Worm (Caenorhabditis elegans) whole organism, early embryonic: ENCODE results near the gene ttr-36.

Experiments used
- B0310.2 ChIP-seq: sonication (generic microtip); optimal IDR thresholded peaks from 2 replicates; lab custom pipeline; 2016; ENCODE audit warnings: mild to moderate bottlenecking, missing genetic modification characterization, missing compliant biosample characterization
- F13C5.2 ChIP-seq: sonication (generic microtip); optimal IDR thresholded peaks from 2 replicates; lab custom pipeline; 2017; ENCODE audit warnings: mild to moderate bottlenecking, missing genetic modification characterization, inconsistent platforms, missing compliant biosample characterization
- aly-1 ChIP-seq: sonication (generic microtip); optimal IDR thresholded peaks from 2 replicates; lab custom pipeline; 2016; ENCODE audit warnings: missing genetic modification characterization, missing compliant biosample characterization
- ama-1 ChIP-seq: fragments of 150-350 bp; optimal IDR thresholded peaks from 2 replicates; lab custom pipeline; 2014
- ceh-13 ChIP-seq: fragments of 200-800 bp; sonication (Bioruptor generic); optimal IDR thresholded peaks from 2 replicates; lab custom pipeline; 2018; ENCODE audit warnings: mild to moderate bottlenecking, missing genetic modification characterization, missing compliant biosample characterization
- ceh-36 ChIP-seq: sonication (generic microtip); optimal IDR thresholded peaks from 2 replicates; lab custom pipeline; 2016; ENCODE audit warnings: missing genetic modification characterization, inconsistent platforms, missing compliant biosample characterization
- ets-7 ChIP-seq: sonication (generic microtip); optimal IDR thresholded peaks from 2 replicates; lab custom pipeline; 2016; ENCODE audit warnings: missing genotype, missing genetic modification characterization, missing compliant biosample characterization
- flt-1 ChIP-seq: fragments of 200-800 bp; sonication (Bioruptor generic); IDR thresholded peaks from 2 replicates; pipeline ENCODE4 v1.3.6; 2022; ENCODE audit warnings: missing genetic modification characterization, missing compliant biosample characterization
- hmg-4 ChIP-seq: fragments of 200-800 bp; sonication (Bioruptor generic); optimal IDR thresholded peaks from 2 replicates; lab custom pipeline; 2018; ENCODE audit warnings: mild to moderate bottlenecking, missing genetic modification characterization, missing compliant biosample characterization
- hnd-1 ChIP-seq: sonication (generic microtip); optimal IDR thresholded peaks from 2 replicates; lab custom pipeline; 2016; ENCODE audit warnings: missing genetic modification characterization, missing compliant biosample characterization
- pes-1 ChIP-seq: fragments of 200-800 bp; sonication (Bioruptor generic); IDR thresholded peaks from 2 replicates; pipeline ENCODE4 v1.3.6; 2022; ENCODE audit warnings: missing genetic modification reagents, missing genetic modification characterization, missing compliant biosample characterization
- sea-1 ChIP-seq: fragments of 200-800 bp; sonication (Bioruptor generic); conservative IDR thresholded peaks from 2 replicates; pipeline ENCODE4 v1.3.6; 2022; ENCODE audit warnings: missing genetic modification characterization, missing compliant biosample characterization
- tbx-11 ChIP-seq: fragments of 200-800 bp; sonication (Bioruptor generic); IDR thresholded peaks from 2 replicates; pipeline ENCODE4 v1.3.6; 2022; ENCODE audit warnings: missing genetic modification characterization, missing compliant biosample characterization
- tbx-37 ChIP-seq: fragments of 200-800 bp; sonication (Bioruptor generic); conservative IDR thresholded peaks from 2 replicates; pipeline ENCODE4 v1.3.6; 2022; ENCODE audit warnings: missing genetic modification reagents, missing genetic modification characterization, missing compliant biosample characterization

ce11 chrX:6543665-6544064 is 32.9 kb downstream of the ttr-36 start:
- TF ChIP-seq ama-1 (no peak), ets-7 (tag; lab: Kevin White, UChicago) (no peak), flt-1 (GFP tag; lab: Robert Waterston, UW) (no peak), ceh-36 (tag; lab: Kevin White, UChicago) (no peak), sea-1 (no peak), pes-1 (GFP tag; lab: Robert Waterston, UW) (no peak), F13C5.2 (tag; lab: Kevin White, UChicago) (no peak), aly-1 (tag; lab: Kevin White, UChicago) (no peak), tbx-11 (GFP tag; lab: Robert Waterston, UW) (no peak), ceh-13 (GFP tag; lab: Kevin White, UChicago) (no peak), B0310.2 (no peak), hnd-1 (no peak), hmg-4 (no peak), tbx-37 (no peak)
